Worm (Caenorhabditis elegans) whole organism, L3 larva: ENCODE measurements around the gene C47D12.2.

ENCODE experiments used
- fkh-10 ChIP-seq: sonication (generic microtip); optimal IDR thresholded peaks from 2 replicates; lab custom pipeline; 2017; ENCODE audit warnings: missing biosample characterization, missing genetic modification reagents, missing genetic modification characterization
- lin-39 ChIP-seq: fragments of 150-350 bp; optimal IDR thresholded peaks from 2 replicates; lab custom pipeline; 2018; ENCODE audit warnings: missing biosample characterization, missing genetic modification reagents, missing genetic modification characterization
- nhr-237 ChIP-seq: fragments of 150-350 bp; optimal IDR thresholded peaks from 2 replicates; lab custom pipeline; 2014; ENCODE audit warnings: missing biosample characterization, missing genetic modification characterization
- skn-1 ChIP-seq: fragments of 150-350 bp; optimal IDR thresholded peaks from 2 replicates; lab custom pipeline; 2014; ENCODE audit warnings: missing biosample characterization, missing genetic modification characterization
- unc-62 ChIP-seq: fragments of 150-350 bp; sonication (generic microtip); optimal IDR thresholded peaks from 4 replicates; lab custom pipeline; 2014; ENCODE audit warnings: missing biosample characterization, missing genetic modification reagents, missing genetic modification characterization

DNA sequence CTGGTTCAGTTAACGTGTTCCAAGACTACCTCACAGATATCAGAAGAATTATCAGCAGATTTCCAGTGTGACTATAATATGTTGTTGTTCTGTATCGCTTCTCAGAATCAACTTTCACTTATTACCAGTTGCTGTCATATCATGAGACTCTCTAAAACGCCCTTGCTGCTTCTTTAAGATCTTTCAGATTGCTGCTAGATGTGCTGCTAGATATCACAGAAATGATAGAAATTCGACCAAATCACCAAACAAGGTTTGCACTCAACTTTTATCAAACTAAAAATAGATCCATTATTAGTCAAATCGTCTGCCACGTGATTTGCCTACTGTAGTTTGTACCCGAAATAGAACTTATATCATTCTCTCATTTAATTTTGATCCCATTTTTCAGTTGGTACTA, 31.6 kb upstream of the C47D12.2 start:
- TF ChIP-seq skn-1 (tag; lab: Kevin White, UChicago) (no peak), fkh-10 (GFP tag; lab: Kevin White, UChicago) (no peak), unc-62 (no peak), nhr-237 (tag; lab: Kevin White, UChicago) (no peak), lin-39 (tag; lab: Kevin White, UChicago) (no peak)
